Worm (Caenorhabditis elegans): Measurements from ENCODE around the gene srh-130.

- TF ChIP-seq him-1 (tag; optimal IDR thresholded peaks at IDR 0.05) (no peak), W03F9.2 (tag; optimal IDR thresholded peaks at IDR 0.05) (no peak)
These were observed 30.6 kb downstream of the srh-130 start, which contains the start of gene C03A7.2 for ce11 chrV:5181612-5182011.

All from whole organism, L4/young adult.